Worm (Caenorhabditis elegans): ENCODE measurements around the gene mex-5.
A peak's percentile ranks its signal among the peaks of the same experiment; 100 is the strongest.

The mex-5 gene

ce11 chrIV:13331285-13331684 is 22.2 kb upstream of the mex-5 start, which contains the start of gene pqn-74:
Gene pqn-74, minus strand, starts transcription at chrIV:13331406.
- TF ChIP-seq F57A8.1 (GFP tag; optimal IDR thresholded peaks at IDR 0.05) (no peak), athp-1 (tag; optimal IDR thresholded peaks at IDR 0.05) (no peak), madf-3 (GFP tag; IDR thresholded peaks at IDR 0.05) (no peak), F52B5.7 (tag; optimal IDR thresholded peaks at IDR 0.05) (peak; percentile 8), ztf-28 (GFP tag; IDR thresholded peaks at IDR 0.05) (no peak), ceh-27 (GFP tag; optimal IDR thresholded peaks at IDR 0.05) (no peak), let-526 (GFP tag; IDR thresholded peaks at IDR 0.05) (no peak), ceh-40 (GFP tag; IDR thresholded peaks at IDR 0.05) (no peak), tbx-9 (tag; optimal IDR thresholded peaks at IDR 0.05; ENCODE audit: borderline replicate concordance) (no peak), Y53G8AR.9 (GFP tag; conservative IDR thresholded peaks at IDR 0.05) (no peak), F55B11.4 (tag; optimal IDR thresholded peaks at IDR 0.05; ENCODE audit: borderline replicate concordance, insufficient read depth) (no peak), B0261.1 (tag; optimal IDR thresholded peaks at IDR 0.05) (no peak), egrh-3 (GFP tag; IDR thresholded peaks at IDR 0.05) (peak; percentile 31; the same call in 1 of the 2 replicates), nhr-80 (tag; optimal IDR thresholded peaks at IDR 0.05) (no peak), lir-1 (GFP tag; conservative IDR thresholded peaks at IDR 0.05) (no peak), zfh-2 (GFP tag; conservative IDR thresholded peaks at IDR 0.05) (peak; percentile 69; the same call in 1 of the 2 replicates), lin-40 (tag; optimal IDR thresholded peaks at IDR 0.05) (no peak)

DNA sequence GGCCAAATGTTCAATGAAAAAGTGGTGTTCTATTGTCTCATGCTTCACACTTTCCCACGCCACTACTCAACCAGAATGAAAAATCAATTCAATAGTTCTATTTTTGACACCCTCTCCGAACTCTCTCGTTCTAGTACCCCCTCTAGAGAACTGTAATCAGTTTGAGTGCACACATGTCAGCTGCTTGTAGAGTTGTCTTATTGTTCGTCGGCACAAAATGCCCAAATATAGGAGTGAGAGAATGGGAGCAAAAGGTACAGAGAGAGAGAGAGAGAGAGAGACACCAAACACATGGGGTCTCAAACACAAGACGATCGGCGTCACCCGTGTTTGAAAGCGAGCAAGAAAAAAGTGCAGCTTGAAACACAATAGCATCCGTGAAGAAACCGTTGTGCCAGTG is 19.2 kb upstream of the mex-5 start:
- TF ChIP-seq akir-1 (GFP tag; optimal IDR thresholded peaks at IDR 0.05) (no peak), madf-3 (GFP tag; IDR thresholded peaks at IDR 0.05) (no peak), unc-130 (GFP tag; optimal IDR thresholded peaks at IDR 0.05) (no peak), B0261.1 (tag; optimal IDR thresholded peaks at IDR 0.05) (no peak), ztf-28 (GFP tag; IDR thresholded peaks at IDR 0.05) (no peak), atf-7 (tag; optimal IDR thresholded peaks at IDR 0.05) (peak; percentile 14), snpc-1.3 (tag; optimal IDR thresholded peaks at IDR 0.05; ENCODE audit: insufficient read depth) (no peak), C06A6.2 (GFP tag; conservative IDR thresholded peaks at IDR 0.05) (no peak), Y79H2A.3 (GFP tag; conservative IDR thresholded peaks at IDR 0.05) (no peak), lsy-27 (tag; optimal IDR thresholded peaks at IDR 0.05; ENCODE audit: borderline replicate concordance, insufficient read depth) (no peak), lsl-1 (GFP tag; optimal IDR thresholded peaks at IDR 0.05) (no peak), nhr-80 (tag; optimal IDR thresholded peaks at IDR 0.05) (peak; percentile 92), F57C9.4 (tag; optimal IDR thresholded peaks at IDR 0.05) (no peak), F52B5.7 (tag; optimal IDR thresholded peaks at IDR 0.05) (no peak), tbx-9 (tag; optimal IDR thresholded peaks at IDR 0.05; ENCODE audit: borderline replicate concordance) (no peak), repo-1 (tag; optimal IDR thresholded peaks at IDR 0.05) (no peak), snpc-4 (GFP tag; optimal IDR thresholded peaks at IDR 0.05) (no peak), snpc-4 (tag; optimal IDR thresholded peaks at IDR 0.05) (peak in 1 of 4 experiments; percentile 2), chd-7 (tag; optimal IDR thresholded peaks at IDR 0.05) (no peak), aptf-3 (GFP tag; IDR thresholded peaks at IDR 0.05) (no peak), hmg-1.2 (GFP tag; IDR thresholded peaks at IDR 0.05) (no peak; the same call in 1 of the 2 replicates), bed-2 (GFP tag; IDR thresholded peaks at IDR 0.05) (no peak), let-526 (GFP tag; IDR thresholded peaks at IDR 0.05) (no peak), nfya-1 (tag; optimal IDR thresholded peaks at IDR 0.05; ENCODE audit: borderline replicate concordance, insufficient read depth) (no peak), C17E4.6 (GFP tag; IDR thresholded peaks at IDR 0.05) (no peak), F23B12.7 (tag; optimal IDR thresholded peaks at IDR 0.05; ENCODE audit: insufficient read depth) (no peak), unc-62 (GFP tag; optimal IDR thresholded peaks at IDR 0.05) (no peak), mel-28 (tag; optimal IDR thresholded peaks at IDR 0.05; ENCODE audit: borderline replicate concordance) (no peak), nhr-120 (GFP tag; IDR thresholded peaks at IDR 0.05) (no peak), pbrm-1 (GFP tag; IDR thresholded peaks at IDR 0.05) (no peak), ceh-27 (GFP tag; optimal IDR thresholded peaks at IDR 0.05) (no peak), D2030.7 (GFP tag; IDR thresholded peaks at IDR 0.05) (no peak), nhr-27 (tag; optimal IDR thresholded peaks at IDR 0.05) (no peak), F10E7.11 (tag; optimal IDR thresholded peaks at IDR 0.05) (no peak), nfyb-1 (GFP tag; IDR thresholded peaks at IDR 0.05) (0 out of 2 replicates have a peak, but pooled peaks have one; percentile 29), B0019.2 (GFP tag; conservative IDR thresholded peaks at IDR 0.05) (no peak), Y53G8AR.9 (GFP tag; conservative IDR thresholded peaks at IDR 0.05) (no peak), ztf-3 (GFP tag; optimal IDR thresholded peaks at IDR 0.05) (no peak)
